Worm (Caenorhabditis elegans) whole organism, late embryonic: Measurements from ENCODE around the gene C05A9.2.
A peak's percentile ranks its signal among the peaks of the same experiment; 100 is the strongest.

ENCODE experiments used
- C08G9.2 ChIP-seq: sonication (generic microtip); optimal IDR thresholded peaks from 2 replicates; lab custom pipeline; 2016; ENCODE audit warnings: mild to moderate bottlenecking, missing genetic modification characterization, moderate library complexity, missing compliant biosample characterization
- F13H6.1 ChIP-seq: sonication (generic microtip); optimal IDR thresholded peaks from 2 replicates; lab custom pipeline; 2016; ENCODE audit warnings: missing genetic modification characterization, missing compliant biosample characterization
- T23F11.4 ChIP-seq: fragments of 200-800 bp; sonication (Bioruptor generic); optimal IDR thresholded peaks from 2 replicates; lab custom pipeline; 2018; ENCODE audit warnings: mild to moderate bottlenecking, missing genetic modification characterization, missing compliant biosample characterization
- ahr-1 ChIP-seq: sonication (generic microtip); optimal IDR thresholded peaks from 2 replicates; lab custom pipeline; 2016; ENCODE audit warnings: missing genetic modification characterization, missing compliant biosample characterization
- ceh-14 ChIP-seq: sonication (generic microtip); optimal IDR thresholded peaks from 2 replicates; lab custom pipeline; 2016; ENCODE audit warnings: missing genotype, missing genetic modification characterization, missing compliant biosample characterization
- ceh-18 ChIP-seq: sonication (generic microtip); optimal IDR thresholded peaks from 2 replicates; lab custom pipeline; 2016; ENCODE audit warnings: missing genetic modification characterization, missing compliant biosample characterization
- ceh-22 ChIP-seq: sonication (generic microtip); optimal IDR thresholded peaks from 2 replicates; lab custom pipeline; 2017; ENCODE audit warnings: missing biosample characterization, missing genetic modification characterization
- ceh-30 ChIP-seq: fragments of 150-350 bp; optimal IDR thresholded peaks from 2 replicates; lab custom pipeline; 2014; ENCODE audit warnings: missing biosample characterization, missing genetic modification characterization
- ceh-9 ChIP-seq: sonication (generic microtip); optimal IDR thresholded peaks from 2 replicates; lab custom pipeline; 2016; ENCODE audit warnings: mild to moderate bottlenecking, missing genetic modification characterization, inconsistent platforms, missing compliant biosample characterization
- che-1 ChIP-seq: sonication (generic microtip); optimal IDR thresholded peaks from 2 replicates; lab custom pipeline; 2016; ENCODE audit warnings: mild to moderate bottlenecking, missing genetic modification characterization, missing compliant biosample characterization
- dmd-4 ChIP-seq: sonication (generic microtip); optimal IDR thresholded peaks from 2 replicates; lab custom pipeline; 2016; ENCODE audit warnings: borderline replicate concordance, missing genetic modification characterization, missing compliant biosample characterization
- elt-2 ChIP-seq: sonication (generic microtip); optimal IDR thresholded peaks from 2 replicates; lab custom pipeline; 2016; ENCODE audit warnings: missing genetic modification reagents, missing genetic modification characterization, missing compliant biosample characterization
- elt-4 ChIP-seq: sonication (generic microtip); optimal IDR thresholded peaks from 2 replicates; lab custom pipeline; 2016; ENCODE audit warnings: missing genetic modification characterization, missing compliant biosample characterization
- ets-4 ChIP-seq: sonication (generic microtip); optimal IDR thresholded peaks from 2 replicates; lab custom pipeline; 2016; ENCODE audit warnings: missing genetic modification characterization, missing compliant biosample characterization
- fax-1 ChIP-seq: sonication (generic microtip); optimal IDR thresholded peaks from 2 replicates; lab custom pipeline; 2016; ENCODE audit warnings: missing genotype, missing genetic modification characterization, missing compliant biosample characterization
- hlh-13 ChIP-seq: fragments of 200-800 bp; sonication (Bioruptor generic); optimal IDR thresholded peaks from 2 replicates; lab custom pipeline; 2018; ENCODE audit warnings: mild to moderate bottlenecking, missing genetic modification characterization, missing compliant biosample characterization
- hlh-15 ChIP-seq: sonication (generic microtip); optimal IDR thresholded peaks from 2 replicates; lab custom pipeline; 2016; ENCODE audit warnings: missing genetic modification characterization, missing compliant biosample characterization
- hlh-30 ChIP-seq: sonication (generic microtip); optimal IDR thresholded peaks from 2 replicates; lab custom pipeline; 2017; ENCODE audit warnings: antibody characterized with exemption, missing genetic modification characterization, missing compliant biosample characterization; ENCODE audit not compliant: insufficient read depth
- mec-3 ChIP-seq: sonication (generic microtip); optimal IDR thresholded peaks from 2 replicates; lab custom pipeline; 2016; ENCODE audit warnings: borderline replicate concordance, missing genetic modification characterization, missing compliant biosample characterization
- nhr-11 ChIP-seq: fragments of 150-350 bp; optimal IDR thresholded peaks from 2 replicates; lab custom pipeline; 2014; ENCODE audit warnings: missing biosample characterization, missing genetic modification characterization
- nhr-232 ChIP-seq: sonication (generic microtip); optimal IDR thresholded peaks from 2 replicates; lab custom pipeline; 2016; ENCODE audit warnings: missing genetic modification characterization, missing compliant biosample characterization
- pag-3 ChIP-seq: sonication (generic microtip); optimal IDR thresholded peaks from 2 replicates; lab custom pipeline; 2016; ENCODE audit warnings: missing compliant biosample characterization, missing genetic modification characterization, borderline replicate concordance
- pha-2 ChIP-seq: sonication (generic microtip); optimal IDR thresholded peaks from 2 replicates; lab custom pipeline; 2017; ENCODE audit warnings: mild to moderate bottlenecking, missing genetic modification characterization, missing compliant biosample characterization
- pha-4 ChIP-seq: fragments of 150-350 bp; optimal IDR thresholded peaks from 2 replicates; lab custom pipeline; 2018; ENCODE audit warnings: missing biosample characterization, missing genetic modification reagents, missing genetic modification characterization
- sox-2 ChIP-seq: fragments of 200-800 bp; sonication (Bioruptor generic); IDR thresholded peaks from 2 replicates; pipeline ENCODE4 v1.3.6; 2022; ENCODE audit warnings: missing genetic modification reagents, missing genetic modification characterization, missing compliant biosample characterization
- sox-4 ChIP-seq: sonication (generic microtip); optimal IDR thresholded peaks from 2 replicates; lab custom pipeline; 2017; ENCODE audit warnings: mild to moderate bottlenecking, missing genetic modification characterization, inconsistent platforms, missing compliant biosample characterization
- syd-9 ChIP-seq: sonication (generic microtip); optimal IDR thresholded peaks from 2 replicates; lab custom pipeline; 2016; ENCODE audit warnings: mild to moderate bottlenecking, missing genetic modification characterization, moderate library complexity, missing compliant biosample characterization
- tbx-7 ChIP-seq: sonication (generic microtip); optimal IDR thresholded peaks from 2 replicates; lab custom pipeline; 2016; ENCODE audit warnings: missing genotype, missing genetic modification characterization, missing compliant biosample characterization
- unc-3 ChIP-seq, 2 experiments: fragments of 200-800 bp in 1 of 2; sonication (Bioruptor generic) in 1 of 2; sonication (generic microtip) in 1 of 2; conservative IDR thresholded peaks in 1 of 2; optimal IDR thresholded peaks in 1 of 2; 2 replicates each; pipeline versions ENCODE4 v1.3.6 to Lab custom; 2016 to 2022; ENCODE audit warnings: missing compliant biosample characterization in 2 of 2, missing genetic modification characterization in 2 of 2, missing genetic modification reagents in 1 of 2
- unc-42 ChIP-seq: sonication (generic microtip); optimal IDR thresholded peaks from 2 replicates; lab custom pipeline; 2016; ENCODE audit warnings: missing genotype, missing genetic modification characterization, missing compliant biosample characterization
- unc-55 ChIP-seq: sonication (generic microtip); optimal IDR thresholded peaks from 2 replicates; lab custom pipeline; 2017; ENCODE audit warnings: missing biosample characterization, missing genetic modification reagents, missing genetic modification characterization
- ztf-16 ChIP-seq: sonication (generic microtip); optimal IDR thresholded peaks from 2 replicates; lab custom pipeline; 2017; ENCODE audit warnings: missing genetic modification characterization, missing compliant biosample characterization

The C05A9.2 gene

DNA sequence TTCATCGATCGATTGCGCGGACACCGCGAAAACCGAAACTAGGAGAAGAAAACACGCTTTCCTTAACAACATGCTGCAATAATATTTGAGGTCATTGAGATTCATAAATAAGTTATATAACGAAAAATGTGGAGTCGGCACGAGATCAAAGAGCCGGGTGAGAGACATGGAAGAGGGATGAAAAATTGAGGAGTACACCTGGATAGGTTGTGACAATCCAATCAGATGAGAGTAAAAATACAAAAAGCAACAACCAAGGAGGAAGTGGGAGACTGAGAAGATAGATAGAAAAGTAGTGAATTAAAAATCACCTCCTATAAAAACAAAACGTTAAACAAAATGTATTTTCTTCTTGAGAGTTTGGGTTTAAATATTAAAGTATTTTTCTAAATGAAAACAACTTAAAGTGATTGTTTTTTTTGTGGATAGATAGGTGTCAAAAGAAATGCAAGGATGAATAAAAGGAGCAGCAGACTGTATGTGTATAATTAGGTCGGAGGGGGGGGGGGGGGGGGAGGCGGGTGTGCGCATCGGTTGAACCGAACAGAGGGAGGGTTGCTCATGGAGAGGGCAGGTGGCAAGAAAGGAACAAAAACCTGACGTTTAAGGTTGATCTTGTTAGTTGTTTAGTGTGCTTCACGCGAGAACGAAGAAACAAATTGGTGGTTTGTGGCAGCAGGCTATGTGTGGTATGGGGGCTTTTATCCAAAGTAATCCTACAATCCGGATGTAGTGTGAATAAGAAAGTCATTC is at the start of gene C05A9.2:
Gene C05A9.2 (minus strand): TSS at position 73 of the 753 bp plus-strand sequence.
- TF ChIP-seq C08G9.2 (tag; lab: Kevin White, UChicago) (no peak), syd-9 (no peak), elt-2 (tag; lab: Kevin White, UChicago) (peak; percentile 37), mec-3 (tag; lab: Kevin White, UChicago) (no peak), pha-2 (tag; lab: Kevin White, UChicago) (no peak), che-1 (tag; lab: Kevin White, UChicago) (no peak)

ce11 chrX:10891890-10892289 is 47.4 kb upstream of the C05A9.2 start, which contains the start of gene F47B10.3:
TSS of gene F47B10.3 (plus strand) at chrX:10892190.
- no peak for TF ChIP-seq elt-4
- no peak for TF ChIP-seq C08G9.2 (tag; lab: Kevin White, UChicago)
- no peak for TF ChIP-seq T23F11.4 (GFP tag; lab: Kevin White, UChicago)
- no peak for TF ChIP-seq dmd-4
- no peak for TF ChIP-seq ceh-14 (tag; lab: Kevin White, UChicago)
- no peak for TF ChIP-seq unc-3 (GFP tag; conservative IDR thresholded peaks at IDR 0.05; lab: Robert Waterston, UW)
- no peak for TF ChIP-seq unc-3 (tag; optimal IDR thresholded peaks at IDR 0.05; lab: Kevin White, UChicago)
- TF ChIP-seq unc-55 (GFP tag; lab: Kevin White, UChicago): no peak
- no peak for TF ChIP-seq elt-2 (tag; lab: Kevin White, UChicago)
- TF ChIP-seq ztf-16 (tag; lab: Kevin White, UChicago): no peak
- no peak for TF ChIP-seq unc-42
- TF ChIP-seq hlh-13: no peak
- TF ChIP-seq ahr-1 (tag; lab: Kevin White, UChicago): no peak
- no peak for TF ChIP-seq sox-2 (GFP tag; lab: Robert Waterston, UW)
- TF ChIP-seq syd-9: no peak
- TF ChIP-seq hlh-15 (tag; lab: Kevin White, UChicago): no peak
- TF ChIP-seq che-1 (tag; lab: Kevin White, UChicago): no peak
- TF ChIP-seq pha-4: no peak
- no peak for TF ChIP-seq nhr-11 (tag; lab: Kevin White, UChicago)

ce11 chrX:10890965-10891364 is 46.5 kb upstream of the C05A9.2 start, which contains the start of gene F47B10.4:
TSS of gene F47B10.4 (plus strand) at chrX:10891265.
- TF ChIP-seq ztf-16 (tag; lab: Kevin White, UChicago) (no peak), sox-4 (tag; lab: Kevin White, UChicago) (no peak), tbx-7 (tag; lab: Kevin White, UChicago) (no peak), ceh-9 (no peak), unc-42 (no peak), F13H6.1 (tag; lab: Kevin White, UChicago) (no peak), nhr-232 (no peak), hlh-30 (no peak), ceh-30 (no peak), pag-3 (tag; lab: Kevin White, UChicago) (no peak), pha-2 (tag; lab: Kevin White, UChicago) (no peak), ceh-18 (tag; lab: Kevin White, UChicago) (no peak), ets-4 (tag; lab: Kevin White, UChicago) (no peak), elt-2 (tag; lab: Kevin White, UChicago) (no peak), fax-1 (tag; lab: Kevin White, UChicago) (no peak)
- TF ChIP-seq, all 69 proteins: peak for 0

ce11 chrX:10890456-10890855 is 46.0 kb upstream of the C05A9.2 start, which contains the start of gene F47B10.5:
TSS of gene F47B10.5 (minus strand) at chrX:10890556.
- no peak for TF ChIP-seq unc-42
- no peak for TF ChIP-seq pha-2 (tag; lab: Kevin White, UChicago)
- no peak for TF ChIP-seq ahr-1 (tag; lab: Kevin White, UChicago)
- no peak for TF ChIP-seq pag-3 (tag; lab: Kevin White, UChicago)
- TF ChIP-seq ceh-22 (tag; lab: Kevin White, UChicago): no peak
- no peak for TF ChIP-seq dmd-4
